Worm (Caenorhabditis elegans) whole organism, mixed stage, embryonic: ENCODE data around the gene fbxa-11.

Experiments
- pha-4 ChIP-seq: fragments of 150-350 bp; optimal IDR thresholded peaks from 2 replicates; lab custom pipeline; 2018; ENCODE audit warnings: missing biosample characterization, missing genetic modification reagents, missing genetic modification characterization
- ztf-11 ChIP-seq: fragments of 150-350 bp; optimal IDR thresholded peaks from 2 replicates; lab custom pipeline; 2014; ENCODE audit warnings: missing biosample characterization, missing genetic modification characterization

ce11 chrIII:981960-982359 lies 31.3 kb downstream of the fbxa-11 start:
- peak; percentile 50 for TF ChIP-seq pha-4
- TF ChIP-seq ztf-11 (tag; lab: Kevin White, UChicago): no peak
